Fruit fly (Drosophila melanogaster) whole organism, embryonic: ENCODE measurements around the gene Awh.

ENCODE experiments used
- Antp ChIP-seq: fragments of 200-800 bp; sonication (Bioruptor generic); optimal IDR thresholded peaks from 3 replicates; lab custom pipeline; 2016; ENCODE audit warnings: missing biosample characterization, missing genetic modification characterization
- Bdp1 ChIP-seq: fragments of 200-800 bp; sonication (Bioruptor generic); optimal IDR thresholded peaks from 3 replicates; lab custom pipeline; 2016; ENCODE audit warnings: missing biosample characterization, missing genetic modification characterization
- CG11723 ChIP-seq: fragments of 200-800 bp; sonication (Bioruptor generic); optimal IDR thresholded peaks from 2 replicates; lab custom pipeline; 2017; ENCODE audit warnings: missing biosample characterization, mild to moderate bottlenecking, missing genetic modification characterization
- CG12104 ChIP-seq: fragments of 200-800 bp; sonication (Bioruptor generic); optimal IDR thresholded peaks from 3 replicates; lab custom pipeline; 2016; ENCODE audit warnings: missing biosample characterization, missing genetic modification characterization
- CG12219 ChIP-seq: fragments of 200-800 bp; sonication (Bioruptor generic); optimal IDR thresholded peaks from 3 replicates; lab custom pipeline; 2018; ENCODE audit warnings: missing biosample characterization, mild to moderate bottlenecking, missing genetic modification characterization
- CG12299 ChIP-seq: fragments of 200-800 bp; sonication (Bioruptor generic); optimal IDR thresholded peaks from 2 replicates; lab custom pipeline; 2018; ENCODE audit warnings: missing biosample characterization, mild to moderate bottlenecking, missing genetic modification characterization
- CG1233 ChIP-seq: fragments of 200-800 bp; sonication (Bioruptor generic); optimal IDR thresholded peaks from 4 replicates; lab custom pipeline; 2018; ENCODE audit warnings: missing biosample characterization, mild to moderate bottlenecking, missing genetic modification characterization
- CG15269 ChIP-seq: fragments of 200-800 bp; sonication (Bioruptor generic); optimal IDR thresholded peaks from 2 replicates; lab custom pipeline; 2018; ENCODE audit warnings: missing biosample characterization, mild to moderate bottlenecking, missing genetic modification characterization, moderate library complexity
- CG16779 ChIP-seq: fragments of 200-800 bp; sonication (Bioruptor generic); IDR thresholded peaks from 2 replicates; pipeline ENCODE4 v1.3.6; 2022; ENCODE audit warnings: missing biosample characterization, missing genetic modification characterization
- CG17385 ChIP-seq: fragments of 200-800 bp; sonication (Bioruptor generic); optimal IDR thresholded peaks from 3 replicates; lab custom pipeline; 2018; ENCODE audit warnings: missing biosample characterization, mild to moderate bottlenecking, missing genetic modification characterization
- CG17612 ChIP-seq: fragments of 200-800 bp; sonication (Bioruptor generic); IDR thresholded peaks from 2 replicates; pipeline ENCODE4 v1.3.6; 2022; ENCODE audit warnings: missing biosample characterization, missing genetic modification characterization
- CG2120 ChIP-seq: fragments of 200-800 bp; sonication (Bioruptor generic); optimal IDR thresholded peaks from 3 replicates; lab custom pipeline; 2016; ENCODE audit warnings: missing biosample characterization, missing genetic modification characterization
- CG2712 ChIP-seq: fragments of 200-800 bp; optimal IDR thresholded peaks from 3 replicates; lab custom pipeline; 2019; ENCODE audit warnings: missing biosample characterization, mild to moderate bottlenecking, missing genetic modification characterization, moderate library complexity
- CG2889 ChIP-seq: fragments of 200-800 bp; sonication (Bioruptor generic); IDR thresholded peaks from 3 replicates; pipeline ENCODE4 v1.3.6; 2022; ENCODE audit warnings: missing biosample characterization, missing genetic modification characterization
- CG30020 ChIP-seq: fragments of 200-800 bp; optimal IDR thresholded peaks from 2 replicates; lab custom pipeline; 2019; ENCODE audit warnings: missing biosample characterization, mild to moderate bottlenecking, missing genetic modification characterization, moderate library complexity
- CG31224 ChIP-seq: fragments of 200-800 bp; sonication (Bioruptor generic); IDR thresholded peaks from 2 replicates; pipeline ENCODE4 v1.3.6; 2022; ENCODE audit warnings: missing biosample characterization, missing genetic modification characterization
- CG31441 ChIP-seq: fragments of 200-800 bp; sonication (Bioruptor generic); IDR thresholded peaks from 2 replicates; pipeline ENCODE4 v1.3.6; 2022; ENCODE audit warnings: missing biosample characterization, missing genetic modification characterization
- CG32772 ChIP-seq: fragments of 200-800 bp; sonication (Bioruptor generic); IDR thresholded peaks from 2 replicates; pipeline ENCODE4 v1.3.6; 2022; ENCODE audit warnings: missing biosample characterization, missing genetic modification characterization
- CG42726 ChIP-seq: fragments of 200-800 bp; sonication (Bioruptor generic); IDR thresholded peaks from 2 replicates; pipeline ENCODE4 v1.3.6; 2022; ENCODE audit warnings: missing biosample characterization, missing genetic modification characterization; ENCODE audit not compliant: partially characterized antibody
- CG43689 ChIP-seq: fragments of 200-800 bp; sonication (Bioruptor generic); IDR thresholded peaks from 2 replicates; pipeline ENCODE4 v1.3.6; 2022; ENCODE audit warnings: missing biosample characterization, missing genetic modification characterization
- CG4424 ChIP-seq: fragments of 200-800 bp; sonication (Bioruptor generic); optimal IDR thresholded peaks from 3 replicates; lab custom pipeline; 2016; ENCODE audit warnings: missing biosample characterization, missing genetic modification characterization
- CG5180 ChIP-seq: fragments of 200-800 bp; sonication (Bioruptor generic); optimal IDR thresholded peaks from 3 replicates; lab custom pipeline; 2017; ENCODE audit warnings: missing biosample characterization, missing genetic modification characterization, mild to moderate bottlenecking, moderate library complexity, missing genetic modification reagents
- CG6175 ChIP-seq: fragments of 200-800 bp; sonication (Bioruptor generic); IDR thresholded peaks from 3 replicates; pipeline ENCODE4 v1.3.6; 2022; ENCODE audit warnings: missing biosample characterization, missing genetic modification characterization
- CG7928 ChIP-seq: fragments of 200-800 bp; sonication (Bioruptor generic); optimal IDR thresholded peaks from 2 replicates; lab custom pipeline; 2017; ENCODE audit warnings: missing biosample characterization, mild to moderate bottlenecking, missing genetic modification characterization
- Chrac-16 ChIP-seq: fragments of 200-800 bp; sonication (Bioruptor generic); optimal IDR thresholded peaks from 3 replicates; lab custom pipeline; 2016; ENCODE audit warnings: missing biosample characterization, missing genetic modification characterization
- Dad ChIP-seq: fragments of 200-800 bp; sonication (Bioruptor generic); optimal IDR thresholded peaks from 3 replicates; lab custom pipeline; 2016; ENCODE audit warnings: missing biosample characterization, missing genetic modification characterization
- Dfd ChIP-seq, 2 experiments: fragments of >200 bp; optimal IDR thresholded peaks; 2 replicates each; lab custom pipeline; 2017; ENCODE audit warnings: missing biosample characterization in 2 of 2, missing genetic modification characterization in 2 of 2
- Dp ChIP-seq: fragments of 200-800 bp; sonication (Bioruptor generic); optimal IDR thresholded peaks from 2 replicates; lab custom pipeline; 2018; ENCODE audit warnings: missing biosample characterization, mild to moderate bottlenecking, missing genetic modification characterization, moderate library complexity
- Dref ChIP-seq: fragments of 200-800 bp; sonication (Bioruptor generic); IDR thresholded peaks from 2 replicates; pipeline ENCODE4 v1.3.6; 2022; ENCODE audit warnings: missing biosample characterization, missing genetic modification characterization
- HLH4C ChIP-seq: fragments of 200-800 bp; sonication (Bioruptor generic); IDR thresholded peaks from 3 replicates; pipeline ENCODE4 v1.3.6; 2022; ENCODE audit warnings: missing biosample characterization, missing genetic modification characterization; ENCODE audit not compliant: partially characterized antibody
- Hr3 ChIP-seq: fragments of 200-800 bp; sonication (Bioruptor generic); optimal IDR thresholded peaks from 3 replicates; lab custom pipeline; 2016; ENCODE audit warnings: missing biosample characterization, missing genetic modification characterization
- Hr39 ChIP-seq: fragments of >200 bp; optimal IDR thresholded peaks from 2 replicates; lab custom pipeline; 2017
- Hsf ChIP-seq: fragments of 200-800 bp; sonication (Bioruptor generic); optimal IDR thresholded peaks from 3 replicates; lab custom pipeline; 2016; ENCODE audit warnings: missing biosample characterization, missing genetic modification characterization
- MBD-R2 ChIP-seq: fragments of 200-800 bp; sonication (Bioruptor generic); IDR thresholded peaks from 2 replicates; pipeline ENCODE4 v1.3.6; 2022; ENCODE audit warnings: missing biosample characterization, missing genetic modification characterization
- Mrtf ChIP-seq: fragments of 200-800 bp; sonication (Bioruptor generic); IDR thresholded peaks from 3 replicates; pipeline ENCODE4 v1.3.6; 2022; ENCODE audit warnings: missing biosample characterization, missing genetic modification characterization
- NFAT ChIP-seq: fragments of 200-800 bp; sonication (Bioruptor generic); IDR thresholded peaks from 2 replicates; pipeline ENCODE4 v1.3.6; 2022; ENCODE audit warnings: missing biosample characterization, missing genetic modification characterization
- NfI ChIP-seq: fragments of 200-800 bp; sonication (Bioruptor generic); optimal IDR thresholded peaks from 3 replicates; lab custom pipeline; 2018; ENCODE audit warnings: missing biosample characterization, mild to moderate bottlenecking, missing genetic modification characterization, moderate library complexity
- Sox102F ChIP-seq: fragments of 200-800 bp; sonication (Bioruptor generic); optimal IDR thresholded peaks from 2 replicates; lab custom pipeline; 2018; ENCODE audit warnings: missing biosample characterization, mild to moderate bottlenecking, missing genetic modification characterization, moderate library complexity
- Usf ChIP-seq: fragments of 200-800 bp; sonication (Bioruptor generic); optimal IDR thresholded peaks from 2 replicates; lab custom pipeline; 2017; ENCODE audit warnings: missing genotype, missing biosample characterization, missing genetic modification characterization
- bsh ChIP-seq, 2 experiments: fragments of 200-800 bp; sonication (Bioruptor generic); optimal IDR thresholded peaks; 2 replicates each; lab custom pipeline; 2017 to 2018; ENCODE audit warnings: mild to moderate bottlenecking in 2 of 2, missing biosample characterization in 2 of 2, missing genetic modification characterization in 2 of 2, moderate library complexity in 1 of 2
- dati ChIP-seq: fragments of 200-800 bp; sonication (Bioruptor generic); IDR thresholded peaks from 2 replicates; pipeline ENCODE4 v1.3.6; 2022; ENCODE audit warnings: missing biosample characterization, missing genetic modification characterization
- dysf ChIP-seq: fragments of 200-800 bp; sonication (Bioruptor generic); IDR thresholded peaks from 3 replicates; pipeline ENCODE4 v1.3.6; 2022; ENCODE audit warnings: missing biosample characterization, missing genetic modification characterization
- fru ChIP-seq: fragments of >200 bp; optimal IDR thresholded peaks from 2 replicates; lab custom pipeline; 2017
- gro ChIP-seq: fragments of 200-800 bp; sonication (Bioruptor generic); optimal IDR thresholded peaks from 2 replicates; lab custom pipeline; 2016; ENCODE audit warnings: missing biosample characterization, missing genetic modification characterization
- ind ChIP-seq: fragments of 200-800 bp; sonication (Bioruptor generic); optimal IDR thresholded peaks from 3 replicates; lab custom pipeline; 2016; ENCODE audit warnings: missing biosample characterization, missing genetic modification characterization
- ken ChIP-seq: fragments of 200-800 bp; sonication (Bioruptor generic); IDR thresholded peaks from 3 replicates; pipeline ENCODE4 v1.3.6; 2022; ENCODE audit warnings: missing biosample characterization, missing genetic modification characterization
- otp ChIP-seq: fragments of 200-800 bp; sonication (Bioruptor generic); IDR thresholded peaks from 3 replicates; pipeline ENCODE4, ENCODE4 v1.3.6; 2022; ENCODE audit warnings: missing biosample characterization, missing genetic modification characterization
- ranshi ChIP-seq: fragments of 200-800 bp; sonication (Bioruptor generic); IDR thresholded peaks from 2 replicates; pipeline ENCODE4 v1.3.6; 2022; ENCODE audit warnings: missing biosample characterization, missing genetic modification characterization
- sens ChIP-seq: fragments of 200-800 bp; sonication (Bioruptor generic); peaks from one replicate; lab custom pipeline; 2016; ENCODE audit warnings: missing biosample characterization, missing genetic modification characterization
- slou ChIP-seq: fragments of 200-800 bp; sonication (Bioruptor generic); optimal IDR thresholded peaks from 3 replicates; lab custom pipeline; 2016; ENCODE audit warnings: missing biosample characterization, missing genetic modification characterization
- sob ChIP-seq: fragments of 200-800 bp; sonication (Bioruptor generic); IDR thresholded peaks from 2 replicates; pipeline ENCODE4 v1.3.6; 2022; ENCODE audit warnings: missing biosample characterization, missing genetic modification characterization
- tgo ChIP-seq: fragments of 200-800 bp; sonication (Bioruptor generic); IDR thresholded peaks from 3 replicates; pipeline ENCODE4 v1.3.6; 2022; ENCODE audit warnings: missing biosample characterization, missing genetic modification characterization
- wdn ChIP-seq: fragments of 200-800 bp; sonication (Bioruptor generic); IDR thresholded peaks from 2 replicates; pipeline ENCODE4 v1.3.6; 2022; ENCODE audit warnings: missing biosample characterization, missing genetic modification characterization

Gene Awh

DNA sequence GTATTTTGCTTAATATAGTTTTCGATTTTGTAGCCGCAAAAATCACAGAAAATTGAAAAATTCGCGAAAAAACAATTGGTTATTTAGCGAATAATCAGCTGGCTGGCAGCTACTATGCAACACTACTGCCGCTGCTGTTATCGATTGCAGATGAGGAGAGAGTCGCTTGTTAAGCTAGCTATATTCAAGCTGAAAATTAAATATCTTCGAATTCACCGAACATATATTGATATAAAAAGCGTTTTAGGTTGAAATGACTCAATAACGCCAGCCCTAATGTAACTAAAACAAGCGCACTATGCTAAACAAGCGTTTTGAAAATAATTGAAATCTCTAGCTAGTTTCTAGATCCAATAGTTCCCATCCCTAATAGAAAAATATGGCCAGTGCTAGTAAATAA is 39.7 kb upstream of the Awh start, which contains the start of the genes CG32264, ntc and IntS10:
Gene CG32264, minus strand, starts transcription at position 130 of the 400 bp plus-strand sequence.
Gene ntc, minus strand, starts transcription at position 130 of the 400 bp plus-strand sequence.
Gene IntS10, plus strand, starts transcription at position 381 of the 400 bp plus-strand sequence.
- TF ChIP-seq Sox102F (GFP tag; lab: Kevin White, UChicago) (no peak), slou (GFP tag; lab: Kevin White, UChicago) (peak; percentile 33), CG2889 (GFP tag; lab: Robert Waterston, UW) (no peak), Hsf (GFP tag; lab: Kevin White, UChicago) (peak; percentile 77), CG17612 (GFP tag; lab: Robert Waterston, UW) (no peak), CG12299 (tag; lab: Kevin White, UChicago) (no peak), dysf (peak; percentile 64; the same call in 2 of the 3 replicates), CG12219 (peak; percentile 29), Mrtf (GFP tag; lab: Robert Waterston, UW) (0 out of 3 replicates have a peak, but pooled peaks have one; percentile 29), CG32772 (0 out of 2 replicates have a peak, but pooled peaks have one; percentile 5), HLH4C (peak; percentile 60; the same call in 2 of the 3 replicates), CG1233 (GFP tag; lab: Kevin White, UChicago) (peak; percentile 36), ind (GFP tag; lab: Kevin White, UChicago) (peak; percentile 77), CG11723 (GFP tag; lab: Kevin White, UChicago) (peak; percentile 47), otp (GFP tag; lab: Robert Waterston, UW) (no peak), sob (GFP tag; lab: Robert Waterston, UW) (peak; percentile 77), ken (GFP tag; lab: Robert Waterston, UW) (peak; percentile 64; the same call in 2 of the 3 replicates), Hr39 (lab: Kevin White, UChicago) (no peak), CG4424 (GFP tag; lab: Kevin White, UChicago) (peak; percentile 55), Dad (peak; percentile 73), Antp (GFP tag; lab: Kevin White, UChicago) (peak; percentile 71), CG15269 (no peak), CG16779 (no peak), CG2712 (tag; lab: Kevin White, UChicago) (peak; percentile 52), tgo (GFP tag; lab: Robert Waterston, UW) (no peak), CG2120 (GFP tag; lab: Kevin White, UChicago) (peak; percentile 90), Hr3 (GFP tag; lab: Kevin White, UChicago) (peak; percentile 65), NFAT (peak; percentile 60), CG31441 (GFP tag; lab: Robert Waterston, UW) (no peak), dati (no peak), MBD-R2 (GFP tag; lab: Robert Waterston, UW) (peak; percentile 80), CG43689 (GFP tag; lab: Robert Waterston, UW) (no peak), bsh (GFP tag; optimal IDR thresholded peaks at IDR 0.05; lab: Kevin White, UChicago) (peak in 1 of 2 experiments; percentile 63), Chrac-16 (GFP tag; lab: Kevin White, UChicago) (peak; percentile 78), CG42726 (GFP tag; lab: Robert Waterston, UW) (no peak), sens (peak; percentile 95), CG5180 (GFP tag; lab: Kevin White, UChicago) (no peak), Dref (GFP tag; lab: Robert Waterston, UW) (peak; percentile 72), NfI (GFP tag; lab: Kevin White, UChicago) (peak; percentile 80), CG12104 (GFP tag; lab: Kevin White, UChicago) (peak; percentile 38), CG31224 (peak; percentile 56), Bdp1 (GFP tag; lab: Kevin White, UChicago) (peak; percentile 53), fru (lab: Kevin White, UChicago) (no peak), Dfd (GFP tag; optimal IDR thresholded peaks at IDR 0.05; lab: Kevin White, UChicago) (no peak), gro (GFP tag; lab: Kevin White, UChicago) (peak; percentile 84), Usf (GFP tag; lab: Kevin White, UChicago) (peak; percentile 28), ranshi (GFP tag; lab: Robert Waterston, UW) (0 out of 2 replicates have a peak, but pooled peaks have one; percentile 55), CG6175 (no peak), wdn (GFP tag; lab: Robert Waterston, UW) (no peak), CG17385 (peak; percentile 55), Dp (GFP tag; lab: Kevin White, UChicago) (peak; percentile 24), CG7928 (GFP tag; lab: Kevin White, UChicago) (peak; percentile 36), CG30020 (tag; lab: Kevin White, UChicago) (peak; percentile 62)
